Worm (Caenorhabditis elegans) whole organism, late embryonic: ENCODE data around the gene C03F11.2.

ENCODE experiments used
- C38D4.7 ChIP-seq: fragments of 200-800 bp; sonication (Bioruptor generic); optimal IDR thresholded peaks from 2 replicates; lab custom pipeline; 2018; ENCODE audit warnings: mild to moderate bottlenecking, missing genetic modification characterization, moderate library complexity, missing compliant biosample characterization
- K09A11.1 ChIP-seq: sonication (generic microtip); optimal IDR thresholded peaks from 2 replicates; lab custom pipeline; 2017; ENCODE audit warnings: antibody characterized with exemption, mild to moderate bottlenecking, missing genetic modification characterization, missing compliant biosample characterization; ENCODE audit not compliant: insufficient read depth
- ama-1 ChIP-seq: fragments of 150-350 bp; optimal IDR thresholded peaks from 2 replicates; lab custom pipeline; 2014
- ceh-18 ChIP-seq: sonication (generic microtip); optimal IDR thresholded peaks from 2 replicates; lab custom pipeline; 2016; ENCODE audit warnings: missing genetic modification characterization, missing compliant biosample characterization
- ceh-19 ChIP-seq: fragments of 200-800 bp; sonication (Bioruptor generic); optimal IDR thresholded peaks from 2 replicates; lab custom pipeline; 2018; ENCODE audit warnings: mild to moderate bottlenecking, missing genetic modification characterization, missing compliant biosample characterization
- ceh-2 ChIP-seq: sonication (generic microtip); optimal IDR thresholded peaks from 2 replicates; lab custom pipeline; 2016; ENCODE audit warnings: missing genotype, missing genetic modification characterization, missing compliant biosample characterization
- ceh-22 ChIP-seq: sonication (generic microtip); optimal IDR thresholded peaks from 2 replicates; lab custom pipeline; 2017; ENCODE audit warnings: missing biosample characterization, missing genetic modification characterization
- ceh-30 ChIP-seq: fragments of 150-350 bp; optimal IDR thresholded peaks from 2 replicates; lab custom pipeline; 2014; ENCODE audit warnings: missing biosample characterization, missing genetic modification characterization
- ceh-31 ChIP-seq: sonication (generic microtip); optimal IDR thresholded peaks from 2 replicates; lab custom pipeline; 2016; ENCODE audit warnings: missing genetic modification characterization, missing compliant biosample characterization
- ceh-6 ChIP-seq: fragments of 200-800 bp; sonication (Bioruptor generic); optimal IDR thresholded peaks from 2 replicates; lab custom pipeline; 2018; ENCODE audit warnings: mild to moderate bottlenecking, missing genetic modification characterization, missing compliant biosample characterization
- elt-2 ChIP-seq: sonication (generic microtip); optimal IDR thresholded peaks from 2 replicates; lab custom pipeline; 2016; ENCODE audit warnings: missing genetic modification reagents, missing genetic modification characterization, missing compliant biosample characterization
- elt-4 ChIP-seq: sonication (generic microtip); optimal IDR thresholded peaks from 2 replicates; lab custom pipeline; 2016; ENCODE audit warnings: missing genetic modification characterization, missing compliant biosample characterization
- ets-4 ChIP-seq: sonication (generic microtip); optimal IDR thresholded peaks from 2 replicates; lab custom pipeline; 2016; ENCODE audit warnings: missing genetic modification characterization, missing compliant biosample characterization
- fax-1 ChIP-seq: sonication (generic microtip); optimal IDR thresholded peaks from 2 replicates; lab custom pipeline; 2016; ENCODE audit warnings: missing genotype, missing genetic modification characterization, missing compliant biosample characterization
- fkh-10 ChIP-seq: fragments of 150-350 bp; optimal IDR thresholded peaks from 2 replicates; lab custom pipeline; 2014; ENCODE audit warnings: missing biosample characterization, missing genetic modification reagents, missing genetic modification characterization
- fkh-6 ChIP-seq: sonication (generic microtip); optimal IDR thresholded peaks from 2 replicates; lab custom pipeline; 2016; ENCODE audit warnings: missing genetic modification characterization, missing compliant biosample characterization
- hlh-6 ChIP-seq: sonication (generic microtip); optimal IDR thresholded peaks from 2 replicates; lab custom pipeline; 2016; ENCODE audit warnings: missing genotype, missing genetic modification characterization, missing compliant biosample characterization
- hlh-8 ChIP-seq: sonication (generic microtip); optimal IDR thresholded peaks from 2 replicates; lab custom pipeline; 2016; ENCODE audit warnings: missing genotype, missing genetic modification characterization, missing compliant biosample characterization
- lin-11 ChIP-seq: fragments of 200-800 bp; sonication (Bioruptor generic); optimal IDR thresholded peaks from 2 replicates; lab custom pipeline; 2018; ENCODE audit warnings: mild to moderate bottlenecking, missing genetic modification characterization, missing compliant biosample characterization
- madf-2 ChIP-seq: sonication (generic microtip); optimal IDR thresholded peaks from 2 replicates; lab custom pipeline; 2017; ENCODE audit warnings: missing genetic modification characterization, missing compliant biosample characterization
- nfya-1 ChIP-seq: sonication (generic microtip); optimal IDR thresholded peaks from 2 replicates; lab custom pipeline; 2017; ENCODE audit warnings: missing genetic modification characterization, mild to moderate bottlenecking, missing compliant biosample characterization, antibody characterized with exemption, moderate library complexity
- nhr-232 ChIP-seq: sonication (generic microtip); optimal IDR thresholded peaks from 2 replicates; lab custom pipeline; 2016; ENCODE audit warnings: missing genetic modification characterization, missing compliant biosample characterization
- odd-2 ChIP-seq: sonication (generic microtip); optimal IDR thresholded peaks from 2 replicates; lab custom pipeline; 2017; ENCODE audit warnings: antibody characterized with exemption, mild to moderate bottlenecking, missing genetic modification characterization, missing compliant biosample characterization
- pax-1 ChIP-seq: fragments of 150-350 bp; optimal IDR thresholded peaks from 2 replicates; lab custom pipeline; 2014; ENCODE audit warnings: missing biosample characterization, missing genetic modification characterization
- pha-2 ChIP-seq: sonication (generic microtip); optimal IDR thresholded peaks from 2 replicates; lab custom pipeline; 2017; ENCODE audit warnings: mild to moderate bottlenecking, missing genetic modification characterization, missing compliant biosample characterization
- pros-1 ChIP-seq: fragments of 150-350 bp; optimal IDR thresholded peaks from 2 replicates; lab custom pipeline; 2014; ENCODE audit warnings: missing biosample characterization, missing genetic modification reagents, missing genetic modification characterization
- ref-2 ChIP-seq: sonication (generic microtip); optimal IDR thresholded peaks from 2 replicates; lab custom pipeline; 2016; ENCODE audit warnings: missing genetic modification characterization, missing compliant biosample characterization
- sdc-2 ChIP-seq: sonication (generic microtip); optimal IDR thresholded peaks from 2 replicates; lab custom pipeline; 2016; ENCODE audit warnings: missing genotype, missing genetic modification characterization, missing compliant biosample characterization
- tbx-2 ChIP-seq: sonication (generic microtip); optimal IDR thresholded peaks from 2 replicates; lab custom pipeline; 2016; ENCODE audit warnings: missing genetic modification characterization, missing compliant biosample characterization
- ttx-3 ChIP-seq: sonication (generic microtip); optimal IDR thresholded peaks from 2 replicates; lab custom pipeline; 2016; ENCODE audit warnings: missing genetic modification reagents, missing genetic modification characterization, missing compliant biosample characterization
- unc-42 ChIP-seq: sonication (generic microtip); optimal IDR thresholded peaks from 2 replicates; lab custom pipeline; 2016; ENCODE audit warnings: missing genotype, missing genetic modification characterization, missing compliant biosample characterization

C03F11.2 gene

ce11 chrX:5366613-5367012, 30.6 kb downstream of the C03F11.2 start:
- TF ChIP-seq fkh-10 = no peak
- no peak for TF ChIP-seq pha-2 (tag; lab: Kevin White, UChicago)
- TF ChIP-seq C38D4.7 = no peak
- no peak for TF ChIP-seq ceh-2 (tag; lab: Kevin White, UChicago)
- no peak for TF ChIP-seq unc-42 (tag; lab: Kevin White, UChicago)
- TF ChIP-seq odd-2 (tag; lab: Kevin White, UChicago) = no peak
- no peak for TF ChIP-seq ref-2 (tag; lab: Kevin White, UChicago)
- TF ChIP-seq ceh-18 = no peak
- no peak for TF ChIP-seq sdc-2 (tag; lab: Kevin White, UChicago)
- TF ChIP-seq ceh-19 (GFP tag; lab: Kevin White, UChicago) = no peak
- no peak for TF ChIP-seq K09A11.1 (tag; lab: Kevin White, UChicago)
- TF ChIP-seq ceh-30 (tag; lab: Kevin White, UChicago) = no peak
- TF ChIP-seq ceh-22 (tag; lab: Kevin White, UChicago) = no peak
- no peak for TF ChIP-seq tbx-2 (tag; lab: Kevin White, UChicago)
- TF ChIP-seq madf-2 (tag; lab: Kevin White, UChicago) = no peak

DNA sequence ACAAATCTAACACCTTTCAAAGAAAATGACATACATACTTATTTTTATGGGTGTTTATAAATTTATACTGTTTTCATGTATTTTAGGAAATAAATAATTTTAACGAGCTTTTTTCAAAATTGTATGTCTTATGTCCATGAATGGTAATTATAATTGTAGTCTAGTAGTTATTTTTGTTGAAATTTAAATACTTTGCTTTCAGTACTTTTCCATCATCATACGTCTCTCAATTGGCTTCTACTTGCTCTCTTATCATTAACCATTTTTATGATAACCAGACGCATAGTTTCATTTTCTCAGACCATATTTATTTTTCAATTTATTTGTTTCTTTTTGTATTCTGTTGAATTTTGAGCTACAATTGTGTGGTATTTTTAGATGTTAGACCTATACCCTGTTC, 31.8 kb downstream of the C03F11.2 start, which contains the start of gene F35C8.5:
Gene F35C8.5, plus strand, starts transcription at position 377 of the 400 bp plus-strand sequence.
- peak; percentile 5 for TF ChIP-seq elt-2 (tag; lab: Kevin White, UChicago)
- no peak for TF ChIP-seq pros-1
- no peak for TF ChIP-seq lin-11

DNA sequence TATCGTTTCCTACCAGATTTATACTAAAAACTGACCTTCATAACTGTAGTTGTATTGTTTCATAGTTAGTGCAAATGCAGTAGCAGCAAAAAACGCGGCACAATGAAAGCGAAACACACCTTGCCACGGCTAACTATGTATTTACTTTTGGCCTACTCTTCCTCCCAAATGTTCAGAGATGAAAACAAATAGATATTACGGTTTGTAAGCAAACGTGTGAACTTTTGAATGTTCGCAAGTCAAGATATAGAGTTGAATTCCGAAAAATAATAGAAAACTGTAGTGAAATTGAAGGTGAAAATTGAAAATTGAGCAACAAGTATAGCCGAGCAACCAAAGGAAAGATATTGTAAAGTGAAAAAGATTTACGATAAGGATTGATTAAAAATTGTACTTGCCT, 33.0 kb downstream of the C03F11.2 start, which contains the start of gene chtl-1:
Gene chtl-1, minus strand, starts transcription at position 101 of the 400 bp plus-strand sequence.
- no peak for TF ChIP-seq ets-4 (tag; lab: Kevin White, UChicago)
- no peak for TF ChIP-seq fkh-6
- TF ChIP-seq unc-42 (tag; lab: Kevin White, UChicago) = no peak
- no peak for TF ChIP-seq lin-11
- TF ChIP-seq tbx-2 (tag; lab: Kevin White, UChicago) = no peak
- no peak for TF ChIP-seq pha-2 (tag; lab: Kevin White, UChicago)
- no peak for TF ChIP-seq ceh-2 (tag; lab: Kevin White, UChicago)
- TF ChIP-seq, all 69 proteins: peak for 0

- TF ChIP-seq ceh-18 (no peak), madf-2 (tag; lab: Kevin White, UChicago) (no peak), nfya-1 (tag; lab: Kevin White, UChicago) (no peak), elt-4 (tag; lab: Kevin White, UChicago) (no peak), ref-2 (tag; lab: Kevin White, UChicago) (peak; percentile 38), ceh-31 (tag; lab: Kevin White, UChicago) (no peak), fkh-6 (no peak), tbx-2 (tag; lab: Kevin White, UChicago) (peak; percentile 61), pha-2 (tag; lab: Kevin White, UChicago) (peak; percentile 21), ama-1 (lab: Kevin White, UChicago) (no peak), pax-1 (tag; lab: Kevin White, UChicago) (no peak), sdc-2 (tag; lab: Kevin White, UChicago) (peak; percentile 56), lin-11 (no peak), fax-1 (tag; lab: Kevin White, UChicago) (no peak), ceh-2 (tag; lab: Kevin White, UChicago) (no peak)
- TF ChIP-seq, all 69 proteins: peak for 4
These were observed 36.5 kb downstream of the C03F11.2 start for ce11 chrX:5360682-5361081.

DNA sequence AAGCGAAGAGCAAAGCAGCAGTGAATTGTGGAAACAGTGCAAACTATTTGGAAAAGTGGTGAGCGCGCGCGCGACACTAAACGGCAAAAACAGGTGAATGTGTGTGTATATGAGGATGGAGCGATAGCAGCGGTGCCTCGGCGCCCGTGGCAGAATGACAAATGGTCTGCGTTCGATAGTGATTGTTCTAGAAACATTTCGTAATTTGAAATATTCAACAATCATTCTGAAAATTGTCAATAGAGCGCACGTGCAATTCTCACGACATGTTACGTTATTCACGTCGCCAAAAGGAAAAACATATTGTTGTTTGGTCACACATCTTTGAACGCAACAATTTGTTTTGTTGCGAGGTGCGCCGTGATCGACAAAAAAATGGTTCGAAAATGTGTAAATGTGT, 41.9 kb downstream of the C03F11.2 start:
- TF ChIP-seq K09A11.1 (tag; lab: Kevin White, UChicago) (no peak), ttx-3 (tag; lab: Kevin White, UChicago) (no peak), ceh-6 (GFP tag; lab: Kevin White, UChicago) (no peak), ceh-30 (tag; lab: Kevin White, UChicago) (no peak), hlh-8 (no peak), hlh-6 (tag; lab: Kevin White, UChicago) (no peak), nhr-232 (no peak)
